Worm (Caenorhabditis elegans) whole organism, mixed stage, embryonic: ENCODE results near the gene C44B9.3.

Source experiments
- M03D4.4 ChIP-seq: sonication (generic microtip); optimal IDR thresholded peaks from 2 replicates; lab custom pipeline; 2017; ENCODE audit warnings: mild to moderate bottlenecking, missing genetic modification characterization, missing compliant biosample characterization
- bed-3 ChIP-seq: fragments of 200-800 bp; sonication (Bioruptor generic); optimal IDR thresholded peaks from 3 replicates; lab custom pipeline; 2018; ENCODE audit warnings: mild to moderate bottlenecking, missing genetic modification characterization, moderate library complexity, missing compliant biosample characterization
- blmp-1 ChIP-seq: fragments of 150-350 bp; optimal IDR thresholded peaks from 2 replicates; lab custom pipeline; 2014; ENCODE audit warnings: missing biosample characterization, missing genetic modification characterization
- ceh-39 ChIP-seq: fragments of 150-350 bp; optimal IDR thresholded peaks from 2 replicates; lab custom pipeline; 2014; ENCODE audit warnings: missing biosample characterization, missing genetic modification characterization
- ceh-43 ChIP-seq: fragments of 200-800 bp; sonication (Bioruptor generic); optimal IDR thresholded peaks from 2 replicates; lab custom pipeline; 2018; ENCODE audit warnings: mild to moderate bottlenecking, missing genetic modification characterization, moderate library complexity, missing compliant biosample characterization
- ceh-83 ChIP-seq: fragments of 200-800 bp; sonication (Bioruptor generic); optimal IDR thresholded peaks from 2 replicates; lab custom pipeline; 2018; ENCODE audit warnings: mild to moderate bottlenecking, missing genetic modification characterization, missing compliant biosample characterization
- ces-1 ChIP-seq: fragments of 150-350 bp; optimal IDR thresholded peaks from 2 replicates; lab custom pipeline; 2014; ENCODE audit warnings: missing biosample characterization, missing genetic modification reagents, missing genetic modification characterization
- cnd-1 ChIP-seq: fragments of 200-800 bp; sonication (Bioruptor generic); optimal IDR thresholded peaks from 2 replicates; lab custom pipeline; 2018; ENCODE audit warnings: mild to moderate bottlenecking, missing genetic modification characterization, missing compliant biosample characterization
- drap-1 ChIP-seq: fragments of 200-800 bp; sonication (Bioruptor generic); optimal IDR thresholded peaks from 3 replicates; lab custom pipeline; 2018; ENCODE audit warnings: mild to moderate bottlenecking, missing genetic modification characterization, missing compliant biosample characterization
- elt-1 ChIP-seq: sonication (generic microtip); optimal IDR thresholded peaks from 2 replicates; lab custom pipeline; 2017; ENCODE audit warnings: missing genetic modification characterization, mild to moderate bottlenecking, missing compliant biosample characterization, antibody characterized with exemption, moderate library complexity, borderline replicate concordance; ENCODE audit not compliant: insufficient read depth
- elt-3 ChIP-seq: fragments of 150-350 bp; optimal IDR thresholded peaks from 2 replicates; lab custom pipeline; 2014; ENCODE audit warnings: missing biosample characterization, missing genetic modification characterization
- flh-1 ChIP-seq: fragments of 200-800 bp; sonication (Bioruptor generic); optimal IDR thresholded peaks from 2 replicates; lab custom pipeline; 2018; ENCODE audit warnings: mild to moderate bottlenecking, missing genetic modification characterization, moderate library complexity, missing compliant biosample characterization
- ham-2 ChIP-seq: fragments of 200-800 bp; sonication (Bioruptor generic); optimal IDR thresholded peaks from 2 replicates; lab custom pipeline; 2018; ENCODE audit warnings: mild to moderate bottlenecking, missing genetic modification characterization, missing compliant biosample characterization
- hlh-1 ChIP-seq: fragments of 150-350 bp; optimal IDR thresholded peaks from 2 replicates; lab custom pipeline; 2014; ENCODE audit warnings: missing biosample characterization, missing genetic modification reagents, missing genetic modification characterization
- lin-13 ChIP-seq: fragments of 150-350 bp; optimal IDR thresholded peaks from 2 replicates; lab custom pipeline; 2014; ENCODE audit warnings: missing biosample characterization, missing genetic modification characterization
- lin-32 ChIP-seq: fragments of 200-800 bp; sonication (Bioruptor generic); optimal IDR thresholded peaks from 2 replicates; lab custom pipeline; 2018; ENCODE audit warnings: mild to moderate bottlenecking, missing genetic modification characterization, missing compliant biosample characterization
- lsy-2 ChIP-seq: fragments of 150-350 bp; optimal IDR thresholded peaks from 2 replicates; lab custom pipeline; 2014; ENCODE audit warnings: missing biosample characterization, missing genetic modification characterization
- mab-5 ChIP-seq: fragments of 150-350 bp; optimal IDR thresholded peaks from 2 replicates; lab custom pipeline; 2014; ENCODE audit warnings: missing biosample characterization, missing genetic modification characterization
- mep-1 ChIP-seq: fragments of 150-350 bp; optimal IDR thresholded peaks from 2 replicates; lab custom pipeline; 2017; ENCODE audit warnings: missing biosample characterization, missing genetic modification reagents, missing genetic modification characterization, inconsistent platforms
- mls-2 ChIP-seq: sonication (generic microtip); optimal IDR thresholded peaks from 2 replicates; lab custom pipeline; 2016; ENCODE audit warnings: mild to moderate bottlenecking, missing genetic modification characterization, moderate library complexity, missing compliant biosample characterization
- nhr-12 ChIP-seq: fragments of 150-350 bp; optimal IDR thresholded peaks from 2 replicates; lab custom pipeline; 2014; ENCODE audit warnings: missing biosample characterization, missing genetic modification characterization
- nhr-2 ChIP-seq: fragments of 150-350 bp; optimal IDR thresholded peaks from 2 replicates; lab custom pipeline; 2014; ENCODE audit warnings: missing biosample characterization, missing genetic modification characterization
- nhr-237 ChIP-seq: fragments of 150-350 bp; optimal IDR thresholded peaks from 2 replicates; lab custom pipeline; 2014; ENCODE audit warnings: missing biosample characterization, missing genetic modification characterization
- nhr-28 ChIP-seq: fragments of 150-350 bp; optimal IDR thresholded peaks from 2 replicates; lab custom pipeline; 2014; ENCODE audit warnings: missing biosample characterization, missing genetic modification characterization
- nhr-76 ChIP-seq: sonication (generic microtip); optimal IDR thresholded peaks from 2 replicates; lab custom pipeline; 2017; ENCODE audit warnings: missing biosample characterization, missing genetic modification characterization
- pha-4 ChIP-seq: fragments of 150-350 bp; optimal IDR thresholded peaks from 2 replicates; lab custom pipeline; 2018; ENCODE audit warnings: missing biosample characterization, missing genetic modification reagents, missing genetic modification characterization
- sem-2 ChIP-seq: fragments of 200-800 bp; sonication (Bioruptor generic); optimal IDR thresholded peaks from 2 replicates; lab custom pipeline; 2018; ENCODE audit warnings: mild to moderate bottlenecking, missing genetic modification characterization, missing compliant biosample characterization
- snpc-4 ChIP-seq: fragments of 150-350 bp; optimal IDR thresholded peaks from 2 replicates; lab custom pipeline; 2014; ENCODE audit warnings: missing biosample characterization, missing genetic modification characterization
- sptf-1 ChIP-seq: sonication (generic microtip); optimal IDR thresholded peaks from 2 replicates; lab custom pipeline; 2017; ENCODE audit warnings: mild to moderate bottlenecking, missing genetic modification characterization, moderate library complexity, missing compliant biosample characterization
- tbx-8 ChIP-seq: fragments of 200-800 bp; sonication (Bioruptor generic); optimal IDR thresholded peaks from 2 replicates; lab custom pipeline; 2018; ENCODE audit warnings: mild to moderate bottlenecking, missing genetic modification characterization, moderate library complexity, missing compliant biosample characterization
- unc-120 ChIP-seq: sonication (generic microtip); optimal IDR thresholded peaks from 2 replicates; lab custom pipeline; 2017; ENCODE audit warnings: missing genetic modification characterization, missing compliant biosample characterization; ENCODE audit not compliant: poor library complexity, severe bottlenecking
- unc-39 ChIP-seq: fragments of 150-350 bp; optimal IDR thresholded peaks from 2 replicates; lab custom pipeline; 2014; ENCODE audit warnings: missing biosample characterization, missing genetic modification characterization
- unc-62 ChIP-seq: fragments of 150-350 bp; optimal IDR thresholded peaks from 2 replicates; lab custom pipeline; 2014; ENCODE audit warnings: missing biosample characterization, missing genetic modification reagents, missing genetic modification characterization
- zip-8 ChIP-seq: fragments of 150-350 bp; optimal IDR thresholded peaks from 2 replicates; lab custom pipeline; 2014; ENCODE audit warnings: missing biosample characterization, missing genetic modification characterization
- ztf-11 ChIP-seq: fragments of 150-350 bp; optimal IDR thresholded peaks from 2 replicates; lab custom pipeline; 2014; ENCODE audit warnings: missing biosample characterization, missing genetic modification characterization

Gene C44B9.3

ce11 chrIII:10855398-10855880 is 24.5 kb downstream of the C44B9.3 start, which contains the start of gene Y39A1C.1:
Gene Y39A1C.1, plus strand, starts transcription at chrIII:10855448.
- TF ChIP-seq mls-2 (tag; lab: Kevin White, UChicago) (peak; percentile 16), unc-120 (tag; lab: Kevin White, UChicago) (peak; percentile 81), sptf-1 (tag; lab: Kevin White, UChicago) (peak; percentile 10), drap-1 (GFP tag; lab: Kevin White, UChicago) (no peak), pha-4 (tag; lab: Kevin White, UChicago) (no peak), ces-1 (GFP tag; lab: Kevin White, UChicago) (peak; percentile 47), mep-1 (peak; percentile 20), hlh-1 (peak; percentile 7), lsy-2 (tag; lab: Kevin White, UChicago) (peak; percentile 6)

ce11 chrIII:10848858-10849257 is 31.1 kb downstream of the C44B9.3 start, which contains the start of the genes fbxb-85 and hex-3:
Gene fbxb-85, minus strand, starts transcription at chrIII:10848963.
Gene hex-3, plus strand, starts transcription at chrIII:10849222.
- no peak for TF ChIP-seq snpc-4 (tag; lab: Kevin White, UChicago)
- peak; percentile 2 for TF ChIP-seq unc-62 (GFP tag; lab: Kevin White, UChicago)
- TF ChIP-seq sptf-1 (tag; lab: Kevin White, UChicago): peak; percentile 92
- TF ChIP-seq ham-2: peak; percentile 51
- peak; percentile 64 for TF ChIP-seq lin-32
- TF ChIP-seq ceh-83 (GFP tag; lab: Kevin White, UChicago): no peak
- TF ChIP-seq lsy-2 (tag; lab: Kevin White, UChicago): peak; percentile 83
- TF ChIP-seq flh-1: peak; percentile 47
- TF ChIP-seq mls-2 (tag; lab: Kevin White, UChicago): peak; percentile 85
- TF ChIP-seq nhr-28: no peak
- TF ChIP-seq ces-1 (GFP tag; lab: Kevin White, UChicago): peak; percentile 90
- peak; percentile 2 for TF ChIP-seq elt-3 (tag; lab: Kevin White, UChicago)
- TF ChIP-seq drap-1 (GFP tag; lab: Kevin White, UChicago): peak; percentile 78
- TF ChIP-seq tbx-8 (GFP tag; lab: Kevin White, UChicago): peak; percentile 44
- peak; percentile 45 for TF ChIP-seq ztf-11
- peak; percentile 69 for TF ChIP-seq ceh-43 (GFP tag; lab: Kevin White, UChicago)
- TF ChIP-seq ceh-39 (tag; lab: Kevin White, UChicago): peak; percentile 57
- TF ChIP-seq nhr-12 (tag; lab: Kevin White, UChicago): no peak
- peak; percentile 80 for TF ChIP-seq lin-13 (tag; lab: Kevin White, UChicago)
- peak; percentile 17 for TF ChIP-seq nhr-2 (tag; lab: Kevin White, UChicago)
- TF ChIP-seq zip-8 (tag; lab: Kevin White, UChicago): no peak
- TF ChIP-seq pha-4 (tag; lab: Kevin White, UChicago): peak; percentile 88
- no peak for TF ChIP-seq mab-5 (tag; lab: Kevin White, UChicago)
- no peak for TF ChIP-seq nhr-76
- TF ChIP-seq unc-120 (tag; lab: Kevin White, UChicago): peak; percentile 59
- TF ChIP-seq mep-1: peak; percentile 97
- peak; percentile 31 for TF ChIP-seq blmp-1
- TF ChIP-seq cnd-1 (tag; lab: Kevin White, UChicago): peak; percentile 74
- no peak for TF ChIP-seq unc-39
- peak; percentile 19 for TF ChIP-seq hlh-1
- TF ChIP-seq M03D4.4 (tag; lab: Kevin White, UChicago): peak; percentile 87
- TF ChIP-seq sem-2 (GFP tag; lab: Kevin White, UChicago): peak; percentile 60
- TF ChIP-seq bed-3 (GFP tag; lab: Kevin White, UChicago): peak; percentile 46
- TF ChIP-seq nhr-237 (tag; lab: Kevin White, UChicago): peak; percentile 83
- TF ChIP-seq elt-1 (tag; lab: Kevin White, UChicago): peak; percentile 1

- TF ChIP-seq pha-4 (tag; lab: Kevin White, UChicago): peak; percentile 52
- no peak for TF ChIP-seq elt-3 (tag; lab: Kevin White, UChicago)
- peak; percentile 47 for TF ChIP-seq mep-1
- TF ChIP-seq mls-2 (tag; lab: Kevin White, UChicago): no peak
- no peak for TF ChIP-seq ceh-39 (tag; lab: Kevin White, UChicago)
- peak; percentile 40 for TF ChIP-seq sptf-1 (tag; lab: Kevin White, UChicago)
- TF ChIP-seq drap-1 (GFP tag; lab: Kevin White, UChicago): no peak
- no peak for TF ChIP-seq mab-5 (tag; lab: Kevin White, UChicago)
- TF ChIP-seq nhr-28: no peak
- peak; percentile 8 for TF ChIP-seq nhr-237 (tag; lab: Kevin White, UChicago)
- TF ChIP-seq elt-1 (tag; lab: Kevin White, UChicago): no peak
- TF ChIP-seq nhr-12 (tag; lab: Kevin White, UChicago): no peak
- TF ChIP-seq nhr-2 (tag; lab: Kevin White, UChicago): no peak
- no peak for TF ChIP-seq hlh-1
- no peak for TF ChIP-seq unc-62 (GFP tag; lab: Kevin White, UChicago)
- peak; percentile 56 for TF ChIP-seq ces-1 (GFP tag; lab: Kevin White, UChicago)
- TF ChIP-seq lin-32: no peak
- no peak for TF ChIP-seq cnd-1 (tag; lab: Kevin White, UChicago)
- TF ChIP-seq unc-120 (tag; lab: Kevin White, UChicago): no peak
- no peak for TF ChIP-seq unc-39
- no peak for TF ChIP-seq ham-2
- peak; percentile 54 for TF ChIP-seq lsy-2 (tag; lab: Kevin White, UChicago)
- peak; percentile 80 for TF ChIP-seq lin-13 (tag; lab: Kevin White, UChicago)
- no peak for TF ChIP-seq blmp-1
Observed at ce11 chrIII:10844873-10845272, 35.1 kb downstream of the C44B9.3 start, which contains the start of gene pde-12. Gene pde-12, minus strand, starts transcription at chrIII:10845020.
